Fruit fly (Drosophila melanogaster) ovary, adult (tissue): ENCODE results near the gene Megf8.

Experiments
- CG17801 ChIP-seq: fragments of 200-800 bp; optimal IDR thresholded peaks from 2 replicates; lab custom pipeline; 2019; ENCODE audit warnings: missing biosample characterization, mild to moderate bottlenecking, missing genetic modification characterization, moderate library complexity; ENCODE audit not compliant: partially characterized antibody

The Megf8 gene

DNA sequence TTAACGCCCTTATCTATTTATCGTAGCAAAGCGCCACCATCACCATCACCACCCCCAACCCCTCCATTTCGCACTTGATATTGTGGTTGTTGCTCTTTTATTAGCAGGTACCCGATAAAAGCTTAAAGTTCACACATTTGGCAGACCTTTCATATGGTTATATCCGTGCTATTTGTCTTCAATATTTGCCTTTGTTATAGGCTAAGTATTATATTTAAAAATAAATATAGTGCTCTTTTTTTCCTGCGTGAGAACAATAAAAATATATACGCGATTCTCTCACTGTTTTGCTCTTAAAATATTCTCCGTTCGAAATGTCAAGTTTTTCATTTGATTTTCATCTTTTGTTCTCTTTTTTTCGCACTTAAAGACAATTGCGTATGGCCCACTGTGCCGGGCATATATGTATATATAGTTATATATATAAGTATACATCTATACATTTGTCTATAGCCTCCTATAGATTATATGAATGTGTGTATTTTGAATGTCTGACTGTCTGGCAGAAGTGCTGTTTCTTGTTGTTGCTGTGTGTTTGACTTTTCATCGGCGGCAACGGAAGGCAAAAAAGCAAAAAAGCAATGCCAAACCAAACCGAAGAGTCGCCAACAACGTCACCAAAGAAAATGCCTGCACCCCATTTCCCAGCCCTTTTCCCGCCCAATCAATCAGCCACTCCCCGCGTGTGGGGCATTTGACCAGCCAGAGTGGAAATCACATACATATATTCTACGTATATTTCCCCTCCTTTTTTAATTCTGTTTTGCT is 51.0 kb downstream of the Megf8 start:
- no peak for TF ChIP-seq CG17801

DNA sequence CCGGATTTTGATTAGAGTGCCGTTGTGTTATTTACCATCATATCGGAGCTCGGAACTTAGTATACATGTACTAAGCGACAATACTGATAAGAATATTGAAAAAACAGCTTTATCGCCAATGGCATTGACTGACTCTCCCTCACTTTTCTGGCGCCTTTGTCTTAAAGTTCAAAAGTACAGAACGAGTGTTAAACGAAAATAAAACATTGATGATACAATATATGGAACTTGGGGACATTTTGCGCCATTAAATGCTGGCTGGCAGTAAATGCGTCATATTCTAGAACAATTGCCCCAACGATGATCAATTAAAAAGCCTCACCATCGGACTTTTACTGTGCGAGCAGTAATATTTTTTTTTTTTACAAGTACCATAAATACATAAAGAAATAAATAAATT is 51.9 kb downstream of the Megf8 start:
- no peak for TF ChIP-seq CG17801

DNA sequence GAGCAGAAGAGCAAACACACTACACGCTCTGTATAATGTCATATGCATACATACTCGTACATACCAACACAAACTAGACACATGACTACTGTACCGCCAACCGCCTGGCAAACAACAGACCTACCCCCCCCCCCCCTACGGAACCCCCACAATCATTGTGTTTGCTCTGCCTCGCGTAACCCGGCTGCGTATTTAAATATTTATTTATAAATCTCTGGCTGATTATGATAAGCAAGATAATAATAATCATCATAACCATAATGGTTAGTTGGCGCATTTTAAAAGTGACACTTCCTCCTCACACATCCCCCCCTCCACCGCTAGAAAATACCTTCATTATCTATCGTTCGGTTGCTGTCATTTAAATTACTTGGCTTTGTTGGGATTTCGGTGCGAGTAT is 54.2 kb downstream of the Megf8 start:
- TF ChIP-seq CG17801: peak; percentile 32

DNA sequence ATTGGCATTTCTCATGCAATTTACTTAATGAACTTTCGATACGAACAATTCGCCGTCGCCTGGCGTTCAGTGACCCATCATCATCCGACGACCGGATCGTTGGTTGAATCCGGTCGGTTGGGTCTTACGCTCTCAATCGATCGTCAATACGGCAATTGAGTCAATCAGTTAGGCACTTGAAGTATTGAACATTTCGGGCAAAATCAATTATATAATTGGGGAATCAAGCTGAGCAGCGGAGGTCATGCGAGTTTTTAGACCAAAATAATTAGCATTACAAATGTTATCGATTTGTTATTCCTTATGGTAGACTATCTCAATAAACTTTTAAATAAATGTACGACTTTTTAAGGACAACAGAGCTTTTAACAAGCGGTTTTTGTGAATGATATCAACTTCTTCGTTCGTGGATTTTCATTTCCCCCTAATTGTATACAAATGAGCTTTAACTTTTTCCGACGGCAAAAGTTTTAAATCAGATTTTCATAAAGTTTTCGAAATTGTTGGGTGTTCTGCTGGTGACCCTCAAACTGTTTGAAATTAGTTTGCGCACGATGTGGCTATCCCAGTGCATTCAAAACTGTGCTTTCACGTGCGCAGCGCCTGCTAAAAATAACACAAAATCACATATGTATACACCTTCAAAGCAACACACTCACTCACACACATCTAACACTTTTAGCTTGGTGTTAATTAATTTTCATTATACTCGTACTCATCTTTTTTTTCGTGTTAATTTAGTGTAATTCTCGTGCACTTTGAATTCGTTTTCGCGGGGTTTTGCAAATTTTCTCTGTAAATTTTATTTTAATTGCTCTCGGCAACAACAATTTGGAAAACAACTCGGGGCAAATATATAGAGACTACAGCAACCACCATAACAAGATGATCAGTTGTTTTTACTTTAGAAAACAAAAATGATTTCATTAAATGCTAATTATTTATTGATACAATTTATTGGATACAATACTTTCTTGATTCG is 55.0 kb downstream of the Megf8 start:
- TF ChIP-seq CG17801: no peak

DNA sequence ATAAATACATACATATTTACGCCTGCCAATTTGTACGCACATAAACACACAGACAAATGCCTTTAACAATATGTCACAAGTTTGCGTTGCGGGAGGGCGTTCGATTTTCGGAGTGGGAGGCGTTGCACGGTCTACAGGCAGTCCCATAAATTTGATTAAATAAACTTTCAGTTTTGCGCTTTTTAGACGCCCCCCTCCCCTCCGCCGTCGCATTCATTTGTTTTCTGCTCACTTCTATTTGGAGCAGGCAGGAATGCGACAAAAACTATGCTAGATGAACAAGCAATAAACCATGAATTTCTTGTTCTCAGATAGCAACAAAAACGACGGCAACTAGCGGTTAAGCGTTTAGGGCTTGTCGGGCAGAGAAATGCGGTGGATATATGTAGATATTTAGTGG is 55.8 kb downstream of the Megf8 start:
- TF ChIP-seq CG17801: no peak

DNA sequence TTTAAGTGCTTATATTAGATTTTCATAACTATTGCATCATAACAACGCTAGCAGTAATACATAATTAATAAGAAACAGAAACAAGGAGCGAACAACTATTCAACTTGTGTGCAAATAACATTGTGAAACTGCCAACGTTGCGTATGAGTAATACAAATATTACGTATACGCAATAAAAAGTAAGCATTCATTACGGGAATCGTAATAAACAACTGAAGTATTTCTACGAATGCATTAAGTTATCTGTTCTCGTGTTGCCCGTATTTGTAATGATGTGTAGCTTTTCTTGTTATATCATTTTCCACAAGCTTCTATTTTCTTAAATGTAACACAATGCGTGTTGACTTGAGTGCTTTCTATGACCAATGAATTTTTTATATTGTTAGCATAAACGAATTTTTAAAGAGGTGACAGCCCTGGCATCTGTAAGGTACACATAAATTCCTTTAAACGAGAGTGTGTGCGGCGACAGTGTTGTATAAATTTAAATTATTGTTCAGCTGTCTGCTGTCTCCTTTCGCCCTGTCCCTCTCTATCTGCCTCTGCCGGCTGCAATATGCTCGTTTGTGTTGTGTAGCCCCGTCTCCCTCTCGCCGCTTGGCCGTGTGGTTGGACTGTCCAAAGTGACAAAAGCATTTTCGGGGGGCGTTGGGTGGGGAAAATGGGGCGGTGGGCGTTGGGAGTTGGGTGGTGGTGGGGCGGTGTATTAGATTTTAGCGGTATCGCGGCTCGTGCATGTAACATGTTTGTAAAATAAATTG is 56.5 kb downstream of the Megf8 start:
- no peak for TF ChIP-seq CG17801

DNA sequence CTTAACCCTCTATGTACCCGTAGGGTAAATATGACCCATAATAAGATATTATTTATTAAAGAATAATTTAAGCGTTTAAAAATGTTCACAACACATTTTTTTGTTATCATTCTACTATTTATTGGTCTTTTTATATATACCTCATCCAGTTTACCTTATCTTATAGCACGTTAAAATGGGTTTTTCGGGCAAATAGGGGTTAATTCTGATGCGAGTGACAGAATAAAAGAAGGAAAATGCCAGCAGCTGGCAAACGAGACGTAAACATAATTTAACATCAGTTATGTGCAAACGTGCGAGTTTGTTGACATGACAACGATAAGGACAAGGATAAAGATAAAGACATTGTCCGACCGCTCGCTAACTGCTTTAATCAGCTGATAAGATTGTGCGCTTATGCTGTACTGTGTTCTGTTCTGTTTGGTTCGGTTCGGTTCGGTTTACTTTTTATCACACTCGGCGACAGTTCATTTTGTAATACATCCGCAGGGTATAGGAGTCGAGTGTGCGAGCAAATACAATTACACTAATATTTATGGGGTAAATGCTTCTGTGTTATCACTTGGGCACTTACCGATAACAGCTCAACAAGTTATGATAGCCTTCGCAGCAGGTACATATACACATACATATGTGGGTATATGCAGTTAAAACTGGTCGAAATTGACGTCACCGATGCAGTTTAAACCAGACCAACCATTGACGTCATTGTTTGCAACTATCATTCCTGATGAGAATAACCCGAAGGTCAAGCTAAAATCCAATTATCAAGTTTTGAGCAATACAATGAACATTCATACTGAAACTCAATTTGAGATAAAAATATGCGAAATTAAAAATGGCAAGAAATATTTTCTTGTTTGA is 57.5 kb downstream of the Megf8 start:
- peak; percentile 22 for TF ChIP-seq CG17801

DNA sequence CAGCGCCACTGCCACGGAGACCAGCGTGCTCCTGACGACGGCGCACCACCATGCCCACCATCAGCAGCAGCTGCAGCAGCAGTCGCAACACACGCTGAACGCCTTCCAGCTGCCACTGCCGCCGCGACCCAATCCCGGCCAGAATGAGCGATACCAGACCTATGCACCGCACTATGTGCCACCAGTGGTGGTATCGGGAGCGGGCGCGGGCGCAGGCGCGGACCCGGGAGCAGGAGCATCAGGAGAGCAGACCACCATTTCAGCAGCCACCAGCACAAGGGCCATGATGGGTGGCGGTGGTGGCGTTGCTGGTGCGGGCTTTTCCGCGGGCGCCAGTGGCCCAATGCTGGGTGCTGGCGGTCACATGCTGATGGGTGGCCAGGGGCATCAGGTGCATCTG is 59.8 kb downstream of the Megf8 start:
- TF ChIP-seq CG17801: no peak
